Worm (Caenorhabditis elegans): Measurements from ENCODE around the gene nspc-17.

Gene nspc-17

DNA sequence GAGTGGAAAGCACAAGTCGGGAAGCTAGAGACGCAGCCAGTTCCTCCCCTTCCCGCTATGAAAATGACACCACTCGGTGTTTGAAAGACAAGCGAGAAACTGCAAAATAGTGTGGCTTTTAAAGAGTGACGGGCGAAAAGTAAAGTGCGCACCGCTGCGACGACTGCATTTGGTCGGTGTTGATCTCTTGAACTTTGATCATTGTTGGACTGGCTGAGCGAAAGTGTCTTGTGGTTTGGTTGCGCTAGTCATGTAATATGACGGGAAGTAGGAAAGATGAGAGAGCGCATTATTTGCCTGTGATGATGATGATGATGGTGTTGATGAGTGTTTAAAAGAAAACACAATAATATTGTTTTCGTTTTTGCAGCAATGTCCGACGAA, 35.3 kb upstream of the nspc-17 start (continued):
- TF ChIP-seq ceh-63 (GFP tag; optimal IDR thresholded peaks at IDR 0.05) (no peak), fkh-4 (tag; optimal IDR thresholded peaks at IDR 0.05; ENCODE audit: borderline replicate concordance) (no peak), zip-4 (GFP tag; optimal IDR thresholded peaks at IDR 0.05) (peak; percentile 41), ceh-90 (tag; optimal IDR thresholded peaks at IDR 0.05) (no peak), elt-3 (tag; optimal IDR thresholded peaks at IDR 0.05) (peak in 4 of 6 experiments; percentile 55 to 88 (median 85))

DNA sequence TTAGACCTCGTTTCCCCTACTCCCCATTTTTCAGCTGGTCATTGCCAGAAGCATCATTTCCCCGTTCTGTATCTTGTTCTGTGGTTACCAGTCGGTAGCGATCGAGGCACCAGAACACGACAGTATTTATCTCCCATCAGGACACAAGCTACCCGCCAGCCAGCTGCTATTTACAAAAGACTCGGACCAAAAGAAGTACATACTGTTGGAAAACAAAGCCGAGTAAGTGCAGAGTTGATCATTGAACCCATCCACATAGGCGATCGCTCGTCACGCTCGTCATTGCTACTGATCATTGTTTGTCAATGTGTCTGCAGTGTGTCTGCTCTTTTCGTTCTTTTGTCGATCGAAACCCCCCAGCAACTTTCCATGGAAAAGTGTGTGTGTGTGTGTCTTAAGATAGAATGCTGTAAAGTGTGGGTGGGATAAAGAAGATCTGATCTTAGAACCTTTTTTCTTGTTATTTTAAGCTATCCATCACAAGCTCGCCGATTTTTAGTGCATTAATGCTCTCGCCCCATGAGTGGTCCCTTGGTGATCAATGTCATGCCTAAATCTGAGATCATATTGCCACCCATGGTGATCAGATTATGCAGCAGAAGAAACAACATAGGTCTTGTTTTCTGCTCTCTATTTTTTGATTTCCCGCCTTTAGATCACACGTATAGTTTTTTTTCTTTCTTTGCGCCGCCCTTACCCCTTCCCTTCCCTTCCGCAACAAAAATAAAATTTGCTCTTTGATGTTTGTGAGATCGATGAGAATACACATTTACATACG, 34.7 kb upstream of the nspc-17 start:
- peak in 1 of 2 experiments; percentile 5 for TF ChIP-seq egl-27 (tag; optimal IDR thresholded peaks at IDR 0.05)
- TF ChIP-seq lin-35 (GFP tag; optimal IDR thresholded peaks at IDR 0.05), result no peak
- TF ChIP-seq sox-4 (tag; optimal IDR thresholded peaks at IDR 0.05), result no peak
- no peak for TF ChIP-seq ceh-90 (tag; optimal IDR thresholded peaks at IDR 0.05)
- no peak for TF ChIP-seq C04F5.9 (tag; optimal IDR thresholded peaks at IDR 0.05)
- TF ChIP-seq unc-98 (GFP tag; IDR thresholded peaks at IDR 0.05), result 0 out of 2 replicates have a peak, but pooled peaks have one; percentile 20
- peak; percentile 66 for TF ChIP-seq rnt-1 (tag; optimal IDR thresholded peaks at IDR 0.05)
- no peak for TF ChIP-seq alr-1 (tag; optimal IDR thresholded peaks at IDR 0.05; ENCODE audit: borderline replicate concordance)
- no peak for TF ChIP-seq snu-23 (GFP tag; optimal IDR thresholded peaks at IDR 0.05)
- no peak for TF ChIP-seq isw-1 (GFP tag; IDR thresholded peaks at IDR 0.05)
- TF ChIP-seq nhr-20 (tag; optimal IDR thresholded peaks at IDR 0.05), result no peak
- no peak for TF ChIP-seq tlp-1 (tag; optimal IDR thresholded peaks at IDR 0.05)
- peak; percentile 10; the same call in 1 of the 2 replicates for TF ChIP-seq nhr-19 (GFP tag; conservative IDR thresholded peaks at IDR 0.05)
- no peak for TF ChIP-seq vab-15 (tag; optimal IDR thresholded peaks at IDR 0.05)
- TF ChIP-seq xbp-1 (tag; optimal IDR thresholded peaks at IDR 0.05), result no peak
- TF ChIP-seq egl-13 (tag; optimal IDR thresholded peaks at IDR 0.05), result no peak
- no peak for TF ChIP-seq irx-1 (tag; optimal IDR thresholded peaks at IDR 0.05)
- no peak for TF ChIP-seq unc-30 (tag; optimal IDR thresholded peaks at IDR 0.05)
- TF ChIP-seq fkh-8 (tag; optimal IDR thresholded peaks at IDR 0.05), result no peak
- no peak for TF ChIP-seq hlh-4 (tag; optimal IDR thresholded peaks at IDR 0.05)
- no peak for TF ChIP-seq efl-1 (optimal IDR thresholded peaks at IDR 0.05)
- TF ChIP-seq efl-1 (GFP tag; optimal IDR thresholded peaks at IDR 0.05 in 1 of 2), result peak; percentile 3 to 93
- no peak for TF ChIP-seq ceh-8 (GFP tag; optimal IDR thresholded peaks at IDR 0.05)
- 0 out of 2 replicates have a peak, but pooled peaks have one; percentile 15 for TF ChIP-seq grh-1 (GFP tag; IDR thresholded peaks at IDR 0.05)
- no peak for TF ChIP-seq ceh-63 (GFP tag; optimal IDR thresholded peaks at IDR 0.05)
- TF ChIP-seq mdl-1 (tag; optimal IDR thresholded peaks at IDR 0.05), result no peak
- TF ChIP-seq lin-39 (tag; optimal IDR thresholded peaks at IDR 0.05), result no peak
- TF ChIP-seq nhr-71 (tag; optimal IDR thresholded peaks at IDR 0.05), result no peak
- TF ChIP-seq nhr-12 (tag; optimal IDR thresholded peaks at IDR 0.05), result no peak
- no peak for TF ChIP-seq ces-1 (GFP tag; optimal IDR thresholded peaks at IDR 0.05)
- no peak for TF ChIP-seq F16B12.6 (tag; optimal IDR thresholded peaks at IDR 0.05)
- TF ChIP-seq sup-37 (GFP tag; optimal IDR thresholded peaks at IDR 0.05), result no peak
- TF ChIP-seq nhr-28 (tag; optimal IDR thresholded peaks at IDR 0.05), result no peak
- TF ChIP-seq jun-1 (tag; optimal IDR thresholded peaks at IDR 0.05), result no peak
- no peak for TF ChIP-seq blmp-1 (tag; optimal IDR thresholded peaks at IDR 0.05)
- TF ChIP-seq lin-14 (GFP tag; optimal IDR thresholded peaks at IDR 0.05), result no peak
- no peak for TF ChIP-seq ama-1 (optimal IDR thresholded peaks at IDR 0.05)
- no peak for TF ChIP-seq pax-3 (tag; optimal IDR thresholded peaks at IDR 0.05)
- no peak for TF ChIP-seq nhr-84 (tag; optimal IDR thresholded peaks at IDR 0.05)
- no peak for TF ChIP-seq pqm-1 (tag; optimal IDR thresholded peaks at IDR 0.05)
- no peak for TF ChIP-seq nhr-11 (tag; optimal IDR thresholded peaks at IDR 0.05)

Measured in whole organism, L1 larva.